Fruit fly (Drosophila melanogaster) whole organism, embryonic: ENCODE results near the gene Xe7.
A peak's percentile ranks its signal among the peaks of the same experiment; 100 is the strongest.

Experiments used
- Atf-2 ChIP-seq: fragments of 200-800 bp; sonication (Bioruptor generic); optimal IDR thresholded peaks from 2 replicates; lab custom pipeline; 2016; ENCODE audit warnings: missing biosample characterization, missing genetic modification characterization
- Atf6 ChIP-seq: fragments of 200-800 bp; sonication (Bioruptor generic); IDR thresholded peaks from 2 replicates; pipeline ENCODE4 v1.3.6; 2022; ENCODE audit warnings: missing biosample characterization, missing genetic modification characterization
- BtbVII ChIP-seq: fragments of 200-800 bp; sonication (Bioruptor generic); optimal IDR thresholded peaks from 3 replicates; lab custom pipeline; 2017; ENCODE audit warnings: missing biosample characterization, mild to moderate bottlenecking, missing genetic modification characterization
- CG11398 ChIP-seq: fragments of 200-800 bp; sonication (Bioruptor generic); optimal IDR thresholded peaks from 2 replicates; lab custom pipeline; 2016; ENCODE audit warnings: missing biosample characterization, missing genetic modification characterization
- CG11695 ChIP-seq: fragments of 200-800 bp; sonication (Bioruptor generic); IDR thresholded peaks from 3 replicates; pipeline ENCODE4 v1.3.6; 2022; ENCODE audit warnings: missing biosample characterization, missing genetic modification characterization
- CG12104 ChIP-seq: fragments of 200-800 bp; sonication (Bioruptor generic); optimal IDR thresholded peaks from 3 replicates; lab custom pipeline; 2016; ENCODE audit warnings: missing biosample characterization, missing genetic modification characterization
- CG12391 ChIP-seq: fragments of 200-800 bp; sonication (Bioruptor generic); optimal IDR thresholded peaks from 3 replicates; lab custom pipeline; 2018; ENCODE audit warnings: missing biosample characterization, mild to moderate bottlenecking, missing genetic modification characterization, moderate library complexity
- CG13775 ChIP-seq: fragments of 200-800 bp; sonication (Bioruptor generic); optimal IDR thresholded peaks from 3 replicates; lab custom pipeline; 2017; ENCODE audit warnings: missing biosample characterization, mild to moderate bottlenecking, missing genetic modification characterization
- CG14441 ChIP-seq: fragments of 200-800 bp; sonication (Bioruptor generic); IDR thresholded peaks from 2 replicates; pipeline ENCODE4 v1.3.6; 2022; ENCODE audit warnings: missing biosample characterization, missing genetic modification characterization
- CG15269 ChIP-seq: fragments of 200-800 bp; sonication (Bioruptor generic); optimal IDR thresholded peaks from 2 replicates; lab custom pipeline; 2018; ENCODE audit warnings: missing biosample characterization, mild to moderate bottlenecking, missing genetic modification characterization, moderate library complexity
- CG16779 ChIP-seq: fragments of 200-800 bp; sonication (Bioruptor generic); IDR thresholded peaks from 2 replicates; pipeline ENCODE4 v1.3.6; 2022; ENCODE audit warnings: missing biosample characterization, missing genetic modification characterization
- CG17802 ChIP-seq: fragments of 200-800 bp; sonication (Bioruptor generic); optimal IDR thresholded peaks from 2 replicates; lab custom pipeline; 2018; ENCODE audit warnings: missing biosample characterization, mild to moderate bottlenecking, missing genetic modification characterization, moderate library complexity
- CG18764 ChIP-seq: fragments of 200-800 bp; sonication (Bioruptor generic); optimal IDR thresholded peaks from 3 replicates; lab custom pipeline; 2016; ENCODE audit warnings: missing biosample characterization, missing genetic modification characterization
- CG2116 ChIP-seq: fragments of 200-800 bp; sonication (Bioruptor generic); optimal IDR thresholded peaks from 3 replicates; lab custom pipeline; 2018; ENCODE audit warnings: missing biosample characterization, mild to moderate bottlenecking, missing genetic modification characterization
- CG3163 ChIP-seq: fragments of 200-800 bp; sonication (Bioruptor generic); optimal IDR thresholded peaks from 3 replicates; lab custom pipeline; 2016; ENCODE audit warnings: missing biosample characterization, missing genetic modification characterization
- CG32772 ChIP-seq: fragments of 200-800 bp; sonication (Bioruptor generic); IDR thresholded peaks from 2 replicates; pipeline ENCODE4 v1.3.6; 2022; ENCODE audit warnings: missing biosample characterization, missing genetic modification characterization
- CG34224 ChIP-seq: fragments of 200-800 bp; sonication (Bioruptor generic); IDR thresholded peaks from 3 replicates; pipeline ENCODE4 v1.3.6; 2022; ENCODE audit warnings: missing biosample characterization, missing genetic modification characterization; ENCODE audit not compliant: partially characterized antibody
- CG7271 ChIP-seq: fragments of 200-800 bp; sonication (Bioruptor generic); optimal IDR thresholded peaks from 2 replicates; lab custom pipeline; 2018; ENCODE audit warnings: missing biosample characterization, mild to moderate bottlenecking, missing genetic modification characterization, moderate library complexity
- CG7786 ChIP-seq: fragments of 200-800 bp; sonication (Bioruptor generic); optimal IDR thresholded peaks from 2 replicates; lab custom pipeline; 2016; ENCODE audit warnings: missing biosample characterization, missing genetic modification characterization
- CG9817 ChIP-seq: fragments of 200-800 bp; sonication (Bioruptor generic); optimal IDR thresholded peaks from 2 replicates; lab custom pipeline; 2018; ENCODE audit warnings: missing biosample characterization, mild to moderate bottlenecking, missing genetic modification characterization, moderate library complexity
- CkIIα-i1 ChIP-seq: fragments of 200-800 bp; sonication (Bioruptor generic); IDR thresholded peaks from 2 replicates; pipeline ENCODE4 v1.3.6; 2022; ENCODE audit warnings: missing biosample characterization, missing genetic modification characterization
- Doc3 ChIP-seq: fragments of 200-800 bp; sonication (Bioruptor generic); IDR thresholded peaks from 3 replicates; pipeline ENCODE4 v1.3.6; 2022; ENCODE audit warnings: missing biosample characterization, missing genetic modification characterization; ENCODE audit not compliant: partially characterized antibody
- Drgx ChIP-seq: fragments of 200-800 bp; sonication (Bioruptor generic); IDR thresholded peaks from 2 replicates; pipeline ENCODE4 v1.3.6; 2022; ENCODE audit warnings: missing biosample characterization, missing genetic modification characterization
- E2f1 ChIP-seq: fragments of 200-800 bp; sonication (Bioruptor generic); IDR thresholded peaks from 2 replicates; pipeline ENCODE4 v1.3.6; 2022; ENCODE audit warnings: missing biosample characterization, missing genetic modification characterization
- Gsc ChIP-seq: fragments of 200-800 bp; sonication (Bioruptor generic); IDR thresholded peaks from 2 replicates; pipeline ENCODE4 v1.3.6; 2022; ENCODE audit warnings: missing biosample characterization, missing genetic modification characterization
- HLHmδ ChIP-seq: fragments of 200-800 bp; sonication (Bioruptor generic); optimal IDR thresholded peaks from 2 replicates; lab custom pipeline; 2018; ENCODE audit warnings: missing biosample characterization, mild to moderate bottlenecking, missing genetic modification characterization, moderate library complexity
- Lim3 ChIP-seq: fragments of 200-800 bp; sonication (Bioruptor generic); IDR thresholded peaks from 2 replicates; pipeline ENCODE4 v1.3.6; 2022; ENCODE audit warnings: missing biosample characterization, missing genetic modification characterization
- Med ChIP-seq: fragments of 200-800 bp; sonication (Bioruptor generic); peaks from one replicate; lab custom pipeline; 2016; ENCODE audit warnings: missing biosample characterization, missing genetic modification characterization, mild to moderate bottlenecking, inconsistent platforms, moderate library complexity
- Ravus ChIP-seq: fragments of 200-800 bp; sonication (Bioruptor generic); IDR thresholded peaks from 2 replicates; pipeline ENCODE4 v1.3.6; 2022; ENCODE audit warnings: missing biosample characterization, missing genetic modification characterization
- Rfx ChIP-seq: fragments of 200-800 bp; sonication (Bioruptor generic); IDR thresholded peaks from 2 replicates; pipeline ENCODE4 v1.3.6; 2022; ENCODE audit warnings: missing biosample characterization, missing genetic modification characterization
- bigmax ChIP-seq: fragments of 200-800 bp; sonication (Bioruptor generic); optimal IDR thresholded peaks from 2 replicates; lab custom pipeline; 2018; ENCODE audit warnings: missing biosample characterization, mild to moderate bottlenecking, missing genetic modification characterization
- chinmo ChIP-seq: fragments of 200-800 bp; sonication (Bioruptor generic); IDR thresholded peaks from 4 replicates; pipeline ENCODE4 v1.3.6; 2022; ENCODE audit warnings: missing biosample characterization, missing genetic modification characterization; ENCODE audit not compliant: partially characterized antibody
- chn ChIP-seq: fragments of 200-800 bp; sonication (Bioruptor generic); optimal IDR thresholded peaks from 2 replicates; lab custom pipeline; 2016; ENCODE audit warnings: missing biosample characterization, missing genetic modification characterization
- ci ChIP-seq: fragments of 200-800 bp; sonication (Bioruptor generic); IDR thresholded peaks from 3 replicates; pipeline ENCODE4 v1.3.6; 2022; ENCODE audit warnings: missing biosample characterization, missing genetic modification characterization
- crp ChIP-seq, 2 experiments: fragments of 200-800 bp; sonication (Bioruptor generic); optimal IDR thresholded peaks; 2 replicates in 1 of 2; 3 replicates in 1 of 2; lab custom pipeline; 2017; ENCODE audit warnings: missing biosample characterization in 2 of 2, missing genetic modification characterization in 2 of 2, mild to moderate bottlenecking in 1 of 2, moderate library complexity in 1 of 2
- dati ChIP-seq: fragments of 200-800 bp; sonication (Bioruptor generic); IDR thresholded peaks from 2 replicates; pipeline ENCODE4 v1.3.6; 2022; ENCODE audit warnings: missing biosample characterization, missing genetic modification characterization
- dmrt11E ChIP-seq: fragments of 200-800 bp; sonication (Bioruptor generic); optimal IDR thresholded peaks from 3 replicates; lab custom pipeline; 2018; ENCODE audit warnings: missing biosample characterization, mild to moderate bottlenecking, missing genetic modification characterization, moderate library complexity
- fd102C ChIP-seq: fragments of 200-800 bp; sonication (Bioruptor generic); optimal IDR thresholded peaks from 2 replicates; lab custom pipeline; 2018; ENCODE audit warnings: missing biosample characterization, mild to moderate bottlenecking, missing genetic modification characterization, moderate library complexity
- ftz-f1 ChIP-seq: fragments of 200-800 bp; sonication (Bioruptor generic); optimal IDR thresholded peaks from 2 replicates; lab custom pipeline; 2016; ENCODE audit warnings: missing biosample characterization, missing genetic modification characterization
- insv ChIP-seq, 2 experiments: fragments of 200-800 bp; sonication (Bioruptor generic); optimal IDR thresholded peaks; 3 replicates each; lab custom pipeline; 2016 to 2018; ENCODE audit warnings: missing biosample characterization in 2 of 2, missing genetic modification characterization in 2 of 2
- jigr1 ChIP-seq: fragments of 200-800 bp; sonication (Bioruptor generic); IDR thresholded peaks from 3 replicates; pipeline ENCODE4 v1.3.6; 2022; ENCODE audit warnings: missing biosample characterization, missing genetic modification characterization
- klu ChIP-seq: fragments of 200-800 bp; sonication (Bioruptor generic); IDR thresholded peaks from 2 replicates; pipeline ENCODE4 v1.3.6; 2022; ENCODE audit warnings: missing biosample characterization, missing genetic modification characterization
- lola ChIP-seq, 3 experiments: fragments of >200 bp in 2 of 3; fragments of 200-800 bp in 1 of 3; sonication (Bioruptor generic) in 1 of 3; optimal IDR thresholded peaks; 2 replicates each; lab custom pipeline; 2017 to 2019; ENCODE audit warnings: missing biosample characterization in 3 of 3, missing genetic modification characterization in 3 of 3, mild to moderate bottlenecking in 1 of 3, moderate library complexity in 1 of 3
- nau ChIP-seq: fragments of 200-800 bp; sonication (Bioruptor generic); optimal IDR thresholded peaks from 3 replicates; lab custom pipeline; 2017; ENCODE audit warnings: missing biosample characterization, mild to moderate bottlenecking, missing genetic modification characterization, missing genetic modification reagents
- p53 ChIP-seq: fragments of 200-800 bp; sonication (Bioruptor generic); optimal IDR thresholded peaks from 2 replicates; lab custom pipeline; 2016; ENCODE audit warnings: missing biosample characterization, missing genetic modification characterization
- pho ChIP-seq: fragments of 200-800 bp; sonication (Bioruptor generic); optimal IDR thresholded peaks from 2 replicates; lab custom pipeline; 2016; ENCODE audit warnings: missing biosample characterization, missing genetic modification characterization
- pum ChIP-seq: fragments of 200-800 bp; sonication (Bioruptor generic); optimal IDR thresholded peaks from 2 replicates; lab custom pipeline; 2016; ENCODE audit warnings: missing biosample characterization, missing genetic modification characterization
- sob ChIP-seq: fragments of 200-800 bp; sonication (Bioruptor generic); IDR thresholded peaks from 2 replicates; pipeline ENCODE4 v1.3.6; 2022; ENCODE audit warnings: missing biosample characterization, missing genetic modification characterization
- tgo ChIP-seq: fragments of 200-800 bp; sonication (Bioruptor generic); IDR thresholded peaks from 3 replicates; pipeline ENCODE4 v1.3.6; 2022; ENCODE audit warnings: missing biosample characterization, missing genetic modification characterization

Gene Xe7

dm6 chr3R:5685269-5686048 is 16.3 kb upstream of the Xe7 start, which contains the start of the genes Rab23 and plx (continued):
- TF ChIP-seq CG18764 (GFP tag; lab: Kevin White, UChicago) (peak; percentile 21), HLHmδ (GFP tag; lab: Kevin White, UChicago) (no peak), CG7786 (peak; percentile 1), dati (no peak), Gsc (no peak), BtbVII (no peak), lola (GFP tag; optimal IDR thresholded peaks at IDR 0.05; lab: Kevin White, UChicago) (no peak), pho (no peak), CG7271 (tag; lab: Kevin White, UChicago) (no peak), ci (peak; percentile 38; the same call in 2 of the 3 replicates), CG2116 (GFP tag; lab: Kevin White, UChicago) (peak; percentile 60), CG14441 (no peak), Doc3 (GFP tag; lab: Robert Waterston, UW) (0 out of 3 replicates have a peak, but pooled peaks have one; percentile 7), dmrt11E (peak; percentile 8), CG11398 (GFP tag; lab: Kevin White, UChicago) (no peak), nau (GFP tag; lab: Kevin White, UChicago) (no peak), Atf-2 (GFP tag; lab: Kevin White, UChicago) (no peak), tgo (GFP tag; lab: Robert Waterston, UW) (no peak), E2f1 (peak; percentile 27; the same call in 1 of the 2 replicates), CG16779 (no peak), CkIIα-i1 (GFP tag; lab: Robert Waterston, UW) (no peak), CG11695 (GFP tag; lab: Robert Waterston, UW) (no peak), insv (GFP tag; optimal IDR thresholded peaks at IDR 0.05; lab: Kevin White, UChicago) (peak in 1 of 2 experiments; percentile 17), chn (peak; percentile 32), Lim3 (GFP tag; lab: Robert Waterston, UW) (no peak), jigr1 (GFP tag; lab: Robert Waterston, UW) (no peak), Drgx (no peak), CG34224 (GFP tag; lab: Robert Waterston, UW) (no peak; the same call in 2 of the 3 replicates), Med (GFP tag; lab: Kevin White, UChicago) (peak; percentile 59), chinmo (0 out of 4 replicates have a peak, but pooled peaks have one; percentile 53), CG15269 (no peak), crp (GFP tag; optimal IDR thresholded peaks at IDR 0.05; lab: Kevin White, UChicago) (peak; percentile 96 to 99), bigmax (no peak), Ravus (GFP tag; lab: Robert Waterston, UW) (no peak), Rfx (GFP tag; lab: Robert Waterston, UW) (peak; percentile 11; the same call in 1 of the 2 replicates), p53 (no peak), klu (GFP tag; lab: Robert Waterston, UW) (no peak), CG12104 (GFP tag; lab: Kevin White, UChicago) (peak; percentile 48), Atf6 (no peak; the same call in 1 of the 2 replicates), pum (GFP tag; lab: Kevin White, UChicago) (no peak), CG17802 (tag; lab: Kevin White, UChicago) (peak; percentile 85), ftz-f1 (no peak), fd102C (GFP tag; lab: Kevin White, UChicago) (no peak), CG13775 (GFP tag; lab: Kevin White, UChicago) (no peak), CG12391 (peak; percentile 40), sob (GFP tag; lab: Robert Waterston, UW) (peak; percentile 53), CG9817 (tag; lab: Kevin White, UChicago) (no peak), CG3163 (GFP tag; lab: Kevin White, UChicago) (no peak), CG32772 (no peak)
